Fruit fly (Drosophila melanogaster) whole organism, embryonic: ENCODE measurements around the gene CG11593.

Source experiments
- Aef1 ChIP-seq: fragments of 200-800 bp; sonication (Bioruptor generic); IDR thresholded peaks from 3 replicates; pipeline ENCODE4 v1.3.6; 2022; ENCODE audit warnings: missing biosample characterization, missing genetic modification characterization
- BEAF-32 ChIP-seq: fragments of 200-800 bp; sonication (Bioruptor generic); optimal IDR thresholded peaks from 3 replicates; lab custom pipeline; 2017; ENCODE audit warnings: missing biosample characterization, missing genetic modification characterization, mild to moderate bottlenecking, moderate library complexity, missing genetic modification reagents
- CG12071 ChIP-seq: fragments of 200-800 bp; sonication (Bioruptor generic); optimal IDR thresholded peaks from 3 replicates; lab custom pipeline; 2018; ENCODE audit warnings: missing biosample characterization, mild to moderate bottlenecking, missing genetic modification characterization
- CG16813 ChIP-seq: fragments of 200-800 bp; sonication (Bioruptor generic); IDR thresholded peaks from 3 replicates; pipeline ENCODE4 v1.3.6; 2022; ENCODE audit warnings: missing biosample characterization, missing genetic modification characterization; ENCODE audit not compliant: partially characterized antibody
- CG1832 ChIP-seq: fragments of 200-800 bp; sonication (Bioruptor generic); optimal IDR thresholded peaks from 2 replicates; lab custom pipeline; 2017; ENCODE audit warnings: missing biosample characterization, mild to moderate bottlenecking, missing genetic modification characterization, inconsistent platforms
- CG2889 ChIP-seq: fragments of 200-800 bp; sonication (Bioruptor generic); IDR thresholded peaks from 3 replicates; pipeline ENCODE4 v1.3.6; 2022; ENCODE audit warnings: missing biosample characterization, missing genetic modification characterization
- CG32767 ChIP-seq: fragments of 200-800 bp; sonication (Bioruptor generic); IDR thresholded peaks from 2 replicates; pipeline ENCODE4 v1.3.6; 2022; ENCODE audit warnings: missing biosample characterization, missing genetic modification characterization
- CG33557 ChIP-seq: fragments of 200-800 bp; sonication (Bioruptor generic); optimal IDR thresholded peaks from 2 replicates; lab custom pipeline; 2019; ENCODE audit warnings: missing biosample characterization, mild to moderate bottlenecking, missing genetic modification characterization, moderate library complexity
- CG4424 ChIP-seq: fragments of 200-800 bp; sonication (Bioruptor generic); optimal IDR thresholded peaks from 3 replicates; lab custom pipeline; 2016; ENCODE audit warnings: missing biosample characterization, missing genetic modification characterization
- CG4707 ChIP-seq: fragments of 200-800 bp; sonication (Bioruptor generic); optimal IDR thresholded peaks from 2 replicates; lab custom pipeline; 2018; ENCODE audit warnings: missing biosample characterization, mild to moderate bottlenecking, missing genetic modification characterization, moderate library complexity
- Camta ChIP-seq: fragments of 200-800 bp; sonication (Bioruptor generic); optimal IDR thresholded peaks from 2 replicates; lab custom pipeline; 2016; ENCODE audit warnings: missing biosample characterization, missing genetic modification characterization
- Deaf1 ChIP-seq: fragments of 200-800 bp; optimal IDR thresholded peaks from 3 replicates; lab custom pipeline; 2019; ENCODE audit warnings: missing biosample characterization, mild to moderate bottlenecking, missing genetic modification characterization, moderate library complexity
- Dref ChIP-seq: fragments of 200-800 bp; sonication (Bioruptor generic); IDR thresholded peaks from 2 replicates; pipeline ENCODE4 v1.3.6; 2022; ENCODE audit warnings: missing biosample characterization, missing genetic modification characterization
- Hey ChIP-seq: fragments of 200-800 bp; sonication (Bioruptor generic); optimal IDR thresholded peaks from 3 replicates; lab custom pipeline; 2018; ENCODE audit warnings: missing biosample characterization, mild to moderate bottlenecking, missing genetic modification characterization
- Hr78 ChIP-seq, 2 experiments: fragments of 200-800 bp in 1 of 2; fragments of >200 bp in 1 of 2; sonication (Bioruptor generic) in 1 of 2; optimal IDR thresholded peaks; 2 replicates each; lab custom pipeline; 2017 to 2019; ENCODE audit warnings: missing biosample characterization in 2 of 2, missing genetic modification characterization in 2 of 2, mild to moderate bottlenecking in 1 of 2, moderate library complexity in 1 of 2
- Mes4 ChIP-seq: fragments of 200-800 bp; sonication (Bioruptor generic); optimal IDR thresholded peaks from 2 replicates; lab custom pipeline; 2016; ENCODE audit warnings: missing biosample characterization, missing genetic modification characterization
- Myb ChIP-seq: fragments of 200-800 bp; sonication (Bioruptor generic); optimal IDR thresholded peaks from 2 replicates; lab custom pipeline; 2016; ENCODE audit warnings: missing biosample characterization, missing genetic modification characterization
- Nf-YB ChIP-seq: fragments of 200-800 bp; sonication (Bioruptor generic); optimal IDR thresholded peaks from 3 replicates; lab custom pipeline; 2019; ENCODE audit warnings: missing biosample characterization, mild to moderate bottlenecking, missing genetic modification characterization, moderate library complexity
- Nf-YC ChIP-seq: fragments of 200-800 bp; optimal IDR thresholded peaks from 3 replicates; lab custom pipeline; 2019; ENCODE audit warnings: missing biosample characterization, mild to moderate bottlenecking, missing genetic modification characterization, moderate library complexity
- Pdp1 ChIP-seq, 2 experiments: fragments of 200-800 bp; sonication (Bioruptor generic); optimal IDR thresholded peaks; 3 replicates each; lab custom pipeline; 2016; ENCODE audit warnings: missing biosample characterization in 2 of 2, missing genetic modification characterization in 2 of 2, mild to moderate bottlenecking in 1 of 2, moderate library complexity in 1 of 2
- abd-A ChIP-seq: fragments of 200-800 bp; sonication (Bioruptor generic); optimal IDR thresholded peaks from 3 replicates; lab custom pipeline; 2019; ENCODE audit warnings: missing biosample characterization, mild to moderate bottlenecking, missing genetic modification characterization, moderate library complexity
- ap ChIP-seq: fragments of 200-800 bp; sonication (Bioruptor generic); IDR thresholded peaks from 2 replicates; pipeline ENCODE4 v1.3.6; 2022; ENCODE audit warnings: missing biosample characterization, missing genetic modification characterization
- crc ChIP-seq: fragments of 200-800 bp; sonication (Bioruptor generic); optimal IDR thresholded peaks from 2 replicates; lab custom pipeline; 2016; ENCODE audit warnings: missing biosample characterization, missing genetic modification characterization
- crp ChIP-seq, 2 experiments: fragments of 200-800 bp; sonication (Bioruptor generic); optimal IDR thresholded peaks; 2 replicates in 1 of 2; 3 replicates in 1 of 2; lab custom pipeline; 2017; ENCODE audit warnings: missing biosample characterization in 2 of 2, missing genetic modification characterization in 2 of 2, mild to moderate bottlenecking in 1 of 2, moderate library complexity in 1 of 2
- danr ChIP-seq: fragments of 200-800 bp; sonication (Bioruptor generic); IDR thresholded peaks from 2 replicates; pipeline ENCODE4 v1.3.6; 2022; ENCODE audit warnings: missing biosample characterization, missing genetic modification characterization
- ewg ChIP-seq: fragments of 200-800 bp; sonication (Bioruptor generic); optimal IDR thresholded peaks from 3 replicates; lab custom pipeline; 2017; ENCODE audit warnings: mild to moderate bottlenecking, missing biosample characterization, missing genetic modification reagents, missing genetic modification characterization
- fu2 ChIP-seq: fragments of 200-800 bp; sonication (Bioruptor generic); optimal IDR thresholded peaks from 2 replicates; lab custom pipeline; 2016; ENCODE audit warnings: missing biosample characterization, missing genetic modification characterization
- gcm2 ChIP-seq: fragments of 200-800 bp; sonication (Bioruptor generic); optimal IDR thresholded peaks from 2 replicates; lab custom pipeline; 2016; ENCODE audit warnings: missing biosample characterization, missing genetic modification characterization
- gem ChIP-seq: fragments of 200-800 bp; sonication (Bioruptor generic); optimal IDR thresholded peaks from 2 replicates; lab custom pipeline; 2019; ENCODE audit warnings: missing biosample characterization, mild to moderate bottlenecking, missing genetic modification characterization, moderate library complexity
- gsb-n ChIP-seq: fragments of 200-800 bp; sonication (Bioruptor generic); optimal IDR thresholded peaks from 3 replicates; lab custom pipeline; 2018; ENCODE audit warnings: missing biosample characterization, mild to moderate bottlenecking, missing genetic modification characterization
- hkb ChIP-seq, 2 experiments: fragments of 200-800 bp in 1 of 2; fragments of >200 bp in 1 of 2; sonication (Bioruptor generic) in 1 of 2; IDR thresholded peaks in 1 of 2; optimal IDR thresholded peaks in 1 of 2; 2 replicates each; pipeline versions ENCODE4 v1.3.6 to Lab custom; 2017 to 2022; ENCODE audit warnings: missing biosample characterization in 1 of 2, missing genetic modification characterization in 1 of 2
- jumu ChIP-seq: fragments of 200-800 bp; sonication (Bioruptor generic); optimal IDR thresholded peaks from 3 replicates; lab custom pipeline; 2016; ENCODE audit warnings: missing biosample characterization, missing genetic modification characterization
- kni ChIP-seq: fragments of 200-800 bp; sonication (Bioruptor generic); optimal IDR thresholded peaks from 3 replicates; lab custom pipeline; 2017; ENCODE audit warnings: mild to moderate bottlenecking, missing biosample characterization, missing genetic modification reagents, missing genetic modification characterization
- nerfin-1 ChIP-seq: fragments of 200-800 bp; sonication (Bioruptor generic); optimal IDR thresholded peaks from 3 replicates; lab custom pipeline; 2019; ENCODE audit warnings: missing biosample characterization, mild to moderate bottlenecking, missing genetic modification characterization, moderate library complexity
- onecut ChIP-seq: fragments of 200-800 bp; sonication (Bioruptor generic); IDR thresholded peaks from 2 replicates; pipeline ENCODE4 v1.3.6; 2022; ENCODE audit warnings: missing biosample characterization, missing genetic modification characterization
- pros ChIP-seq: fragments of 200-800 bp; sonication (Bioruptor generic); optimal IDR thresholded peaks from 3 replicates; lab custom pipeline; 2019; ENCODE audit warnings: missing biosample characterization, mild to moderate bottlenecking, missing genetic modification characterization, moderate library complexity
- salm ChIP-seq: fragments of 200-800 bp; sonication (Bioruptor generic); optimal IDR thresholded peaks from 2 replicates; lab custom pipeline; 2018; ENCODE audit warnings: missing biosample characterization, mild to moderate bottlenecking, missing genetic modification characterization
- seq ChIP-seq: fragments of 200-800 bp; sonication (Bioruptor generic); IDR thresholded peaks from 2 replicates; pipeline ENCODE4 v1.3.6; 2022; ENCODE audit warnings: missing biosample characterization, missing genetic modification characterization
- toy ChIP-seq: fragments of 200-800 bp; sonication (Bioruptor generic); IDR thresholded peaks from 2 replicates; pipeline ENCODE4 v1.3.6; 2022; ENCODE audit warnings: missing biosample characterization, missing genetic modification characterization
- wor ChIP-seq: fragments of 200-800 bp; sonication (Bioruptor generic); IDR thresholded peaks from 2 replicates; pipeline ENCODE4 v1.3.6; 2022; ENCODE audit warnings: missing biosample characterization, missing genetic modification characterization
- zen ChIP-seq: fragments of 200-800 bp; sonication (Bioruptor generic); optimal IDR thresholded peaks from 3 replicates; lab custom pipeline; 2018; ENCODE audit warnings: missing biosample characterization, mild to moderate bottlenecking, missing genetic modification characterization, moderate library complexity

The CG11593 gene

dm6 chr3L:4088694-4089190 lies 48.5 kb upstream of the CG11593 start, which contains the start of gene Gad1 (continued):
- TF ChIP-seq seq (GFP tag; lab: Robert Waterston, UW) (peak; percentile 74; the same call in 1 of the 2 replicates), abd-A (tag; lab: Kevin White, UChicago) (peak; percentile 35), CG12071 (peak; percentile 61), Nf-YC (tag; lab: Kevin White, UChicago) (peak; percentile 96), CG33557 (GFP tag; lab: Kevin White, UChicago) (no peak), wor (GFP tag; lab: Robert Waterston, UW) (no peak)

- TF ChIP-seq gcm2 (GFP tag; lab: Kevin White, UChicago) (no peak), danr (GFP tag; lab: Robert Waterston, UW) (no peak), crp (GFP tag; optimal IDR thresholded peaks at IDR 0.05; lab: Kevin White, UChicago) (no peak), crc (no peak), CG4424 (GFP tag; lab: Kevin White, UChicago) (no peak)
Observed at dm6 chr3L:4087281-4087680, 47.0 kb upstream of the CG11593 start, which contains the start of gene CG14989. TSS of gene CG14989 (plus strand) at chr3L:4087581.

dm6 chr3L:4085867-4086266 lies 45.6 kb upstream of the CG11593 start:
- peak; percentile 77 for TF ChIP-seq Nf-YC (tag; lab: Kevin White, UChicago)
- TF ChIP-seq ewg (GFP tag; lab: Kevin White, UChicago), result peak; percentile 76
- no peak for TF ChIP-seq zen (tag; lab: Kevin White, UChicago)
- peak in 1 of 2 experiments; percentile 57 for TF ChIP-seq Pdp1 (GFP tag; optimal IDR thresholded peaks at IDR 0.05; lab: Kevin White, UChicago)
- TF ChIP-seq onecut (GFP tag; lab: Robert Waterston, UW), result peak; percentile 52
- TF ChIP-seq ap (GFP tag; lab: Robert Waterston, UW), result no peak
- TF ChIP-seq Nf-YB, result peak; percentile 30
- TF ChIP-seq CG32767 (GFP tag; lab: Robert Waterston, UW), result peak; percentile 43; the same call in 1 of the 2 replicates
- TF ChIP-seq Aef1 (GFP tag; lab: Robert Waterston, UW), result no peak

dm6 chr3L:4083442-4083841 lies 43.2 kb upstream of the CG11593 start:
- TF ChIP-seq CG2889 (GFP tag; lab: Robert Waterston, UW), result no peak
- no peak for TF ChIP-seq Myb (GFP tag; lab: Kevin White, UChicago)
- no peak for TF ChIP-seq CG16813 (GFP tag; lab: Robert Waterston, UW)
- TF ChIP-seq abd-A (tag; lab: Kevin White, UChicago), result peak; percentile 64
- no peak for TF ChIP-seq jumu (GFP tag; lab: Kevin White, UChicago)
- TF ChIP-seq fu2, result no peak
- no peak for TF ChIP-seq CG4707 (GFP tag; lab: Kevin White, UChicago)
- no peak for TF ChIP-seq Mes4 (GFP tag; lab: Kevin White, UChicago)
- TF ChIP-seq CG1832 (GFP tag; lab: Kevin White, UChicago), result no peak
- TF ChIP-seq toy (GFP tag; lab: Robert Waterston, UW), result no peak
- peak; percentile 79 for TF ChIP-seq gsb-n (tag; lab: Kevin White, UChicago)
- no peak for TF ChIP-seq gem (tag; lab: Kevin White, UChicago)
- no peak for TF ChIP-seq Hr78 (GFP tag; optimal IDR thresholded peaks at IDR 0.05; lab: Kevin White, UChicago)
- no peak for TF ChIP-seq kni (GFP tag; lab: Kevin White, UChicago)
- TF ChIP-seq Hey (tag; lab: Kevin White, UChicago), result peak; percentile 94
- TF ChIP-seq Dref (GFP tag; lab: Robert Waterston, UW), result 0 out of 2 replicates have a peak, but pooled peaks have one; percentile 17
- TF ChIP-seq BEAF-32 (GFP tag; lab: Kevin White, UChicago), result no peak
- TF ChIP-seq Camta (GFP tag; lab: Kevin White, UChicago), result no peak
- TF ChIP-seq pros, result peak; percentile 57
- no peak for TF ChIP-seq salm
- no peak for TF ChIP-seq hkb (optimal IDR thresholded peaks at IDR 0.05; lab: Kevin White, UChicago)
- TF ChIP-seq hkb (GFP tag; IDR thresholded peaks at IDR 0.05; lab: Robert Waterston, UW), result no peak
- TF ChIP-seq Deaf1 (tag; lab: Kevin White, UChicago), result peak; percentile 28
- peak; percentile 10 for TF ChIP-seq nerfin-1 (tag; lab: Kevin White, UChicago)
- TF ChIP-seq, all 482 proteins: peak for 7
